Worm (Caenorhabditis elegans) whole organism, late embryonic: Measurements from ENCODE around the gene fipr-1.

Source experiments
- F13H6.1 ChIP-seq: sonication (generic microtip); optimal IDR thresholded peaks from 2 replicates; lab custom pipeline; 2016; ENCODE audit warnings: missing genetic modification characterization, missing compliant biosample characterization
- K09A11.1 ChIP-seq: sonication (generic microtip); optimal IDR thresholded peaks from 2 replicates; lab custom pipeline; 2017; ENCODE audit warnings: antibody characterized with exemption, mild to moderate bottlenecking, missing genetic modification characterization, missing compliant biosample characterization; ENCODE audit not compliant: insufficient read depth
- ahr-1 ChIP-seq: sonication (generic microtip); optimal IDR thresholded peaks from 2 replicates; lab custom pipeline; 2016; ENCODE audit warnings: missing genetic modification characterization, missing compliant biosample characterization
- ceh-14 ChIP-seq: sonication (generic microtip); optimal IDR thresholded peaks from 2 replicates; lab custom pipeline; 2016; ENCODE audit warnings: missing genotype, missing genetic modification characterization, missing compliant biosample characterization
- ceh-18 ChIP-seq: sonication (generic microtip); optimal IDR thresholded peaks from 2 replicates; lab custom pipeline; 2016; ENCODE audit warnings: missing genetic modification characterization, missing compliant biosample characterization
- ceh-19 ChIP-seq: fragments of 200-800 bp; sonication (Bioruptor generic); optimal IDR thresholded peaks from 2 replicates; lab custom pipeline; 2018; ENCODE audit warnings: mild to moderate bottlenecking, missing genetic modification characterization, missing compliant biosample characterization
- ceh-31 ChIP-seq: sonication (generic microtip); optimal IDR thresholded peaks from 2 replicates; lab custom pipeline; 2016; ENCODE audit warnings: missing genetic modification characterization, missing compliant biosample characterization
- ceh-34 ChIP-seq: sonication (generic microtip); optimal IDR thresholded peaks from 2 replicates; lab custom pipeline; 2016; ENCODE audit warnings: mild to moderate bottlenecking, missing genetic modification characterization, missing compliant biosample characterization
- ceh-45 ChIP-seq: fragments of 200-800 bp; sonication (Bioruptor generic); IDR thresholded peaks from 2 replicates; pipeline ENCODE4 v1.3.6; 2022; ENCODE audit warnings: missing genetic modification reagents, missing genetic modification characterization, missing compliant biosample characterization
- dmd-4 ChIP-seq: sonication (generic microtip); optimal IDR thresholded peaks from 2 replicates; lab custom pipeline; 2016; ENCODE audit warnings: borderline replicate concordance, missing genetic modification characterization, missing compliant biosample characterization
- elt-2 ChIP-seq: sonication (generic microtip); optimal IDR thresholded peaks from 2 replicates; lab custom pipeline; 2016; ENCODE audit warnings: missing genetic modification reagents, missing genetic modification characterization, missing compliant biosample characterization
- elt-4 ChIP-seq: sonication (generic microtip); optimal IDR thresholded peaks from 2 replicates; lab custom pipeline; 2016; ENCODE audit warnings: missing genetic modification characterization, missing compliant biosample characterization
- ets-4 ChIP-seq: sonication (generic microtip); optimal IDR thresholded peaks from 2 replicates; lab custom pipeline; 2016; ENCODE audit warnings: missing genetic modification characterization, missing compliant biosample characterization
- eyg-1 ChIP-seq: sonication (generic microtip); optimal IDR thresholded peaks from 2 replicates; lab custom pipeline; 2016; ENCODE audit warnings: missing genotype, missing genetic modification characterization, missing compliant biosample characterization
- fkh-10 ChIP-seq: fragments of 150-350 bp; optimal IDR thresholded peaks from 2 replicates; lab custom pipeline; 2014; ENCODE audit warnings: missing biosample characterization, missing genetic modification reagents, missing genetic modification characterization
- hlh-13 ChIP-seq: fragments of 200-800 bp; sonication (Bioruptor generic); optimal IDR thresholded peaks from 2 replicates; lab custom pipeline; 2018; ENCODE audit warnings: mild to moderate bottlenecking, missing genetic modification characterization, missing compliant biosample characterization
- hlh-15 ChIP-seq: sonication (generic microtip); optimal IDR thresholded peaks from 2 replicates; lab custom pipeline; 2016; ENCODE audit warnings: missing genetic modification characterization, missing compliant biosample characterization
- hlh-8 ChIP-seq: sonication (generic microtip); optimal IDR thresholded peaks from 2 replicates; lab custom pipeline; 2016; ENCODE audit warnings: missing genotype, missing genetic modification characterization, missing compliant biosample characterization
- lim-6 ChIP-seq: sonication (generic microtip); optimal IDR thresholded peaks from 2 replicates; lab custom pipeline; 2016; ENCODE audit warnings: missing genetic modification characterization, missing compliant biosample characterization
- lin-11 ChIP-seq: fragments of 200-800 bp; sonication (Bioruptor generic); optimal IDR thresholded peaks from 2 replicates; lab custom pipeline; 2018; ENCODE audit warnings: mild to moderate bottlenecking, missing genetic modification characterization, missing compliant biosample characterization
- madf-2 ChIP-seq: sonication (generic microtip); optimal IDR thresholded peaks from 2 replicates; lab custom pipeline; 2017; ENCODE audit warnings: missing genetic modification characterization, missing compliant biosample characterization
- mec-3 ChIP-seq: sonication (generic microtip); optimal IDR thresholded peaks from 2 replicates; lab custom pipeline; 2016; ENCODE audit warnings: borderline replicate concordance, missing genetic modification characterization, missing compliant biosample characterization
- nhr-232 ChIP-seq: sonication (generic microtip); optimal IDR thresholded peaks from 2 replicates; lab custom pipeline; 2016; ENCODE audit warnings: missing genetic modification characterization, missing compliant biosample characterization
- odd-2 ChIP-seq: sonication (generic microtip); optimal IDR thresholded peaks from 2 replicates; lab custom pipeline; 2017; ENCODE audit warnings: antibody characterized with exemption, mild to moderate bottlenecking, missing genetic modification characterization, missing compliant biosample characterization
- pag-3 ChIP-seq: sonication (generic microtip); optimal IDR thresholded peaks from 2 replicates; lab custom pipeline; 2016; ENCODE audit warnings: missing compliant biosample characterization, missing genetic modification characterization, borderline replicate concordance
- pat-9 ChIP-seq: fragments of 200-800 bp; sonication (Bioruptor generic); optimal IDR thresholded peaks from 2 replicates; lab custom pipeline; 2018; ENCODE audit warnings: mild to moderate bottlenecking, missing genetic modification characterization, moderate library complexity, missing compliant biosample characterization
- pax-1 ChIP-seq: fragments of 150-350 bp; optimal IDR thresholded peaks from 2 replicates; lab custom pipeline; 2014; ENCODE audit warnings: missing biosample characterization, missing genetic modification characterization
- pha-2 ChIP-seq: sonication (generic microtip); optimal IDR thresholded peaks from 2 replicates; lab custom pipeline; 2017; ENCODE audit warnings: mild to moderate bottlenecking, missing genetic modification characterization, missing compliant biosample characterization
- pha-4 ChIP-seq: fragments of 150-350 bp; optimal IDR thresholded peaks from 2 replicates; lab custom pipeline; 2018; ENCODE audit warnings: missing biosample characterization, missing genetic modification reagents, missing genetic modification characterization
- pros-1 ChIP-seq: fragments of 150-350 bp; optimal IDR thresholded peaks from 2 replicates; lab custom pipeline; 2014; ENCODE audit warnings: missing biosample characterization, missing genetic modification reagents, missing genetic modification characterization
- rnt-1 ChIP-seq: sonication (generic microtip); optimal IDR thresholded peaks from 2 replicates; lab custom pipeline; 2016; ENCODE audit warnings: missing genetic modification characterization, missing compliant biosample characterization
- sdc-2 ChIP-seq: sonication (generic microtip); optimal IDR thresholded peaks from 2 replicates; lab custom pipeline; 2016; ENCODE audit warnings: missing genotype, missing genetic modification characterization, missing compliant biosample characterization
- sox-4 ChIP-seq: sonication (generic microtip); optimal IDR thresholded peaks from 2 replicates; lab custom pipeline; 2017; ENCODE audit warnings: mild to moderate bottlenecking, missing genetic modification characterization, inconsistent platforms, missing compliant biosample characterization
- syd-9 ChIP-seq: sonication (generic microtip); optimal IDR thresholded peaks from 2 replicates; lab custom pipeline; 2016; ENCODE audit warnings: mild to moderate bottlenecking, missing genetic modification characterization, moderate library complexity, missing compliant biosample characterization
- tbx-7 ChIP-seq: sonication (generic microtip); optimal IDR thresholded peaks from 2 replicates; lab custom pipeline; 2016; ENCODE audit warnings: missing genotype, missing genetic modification characterization, missing compliant biosample characterization
- unc-3 ChIP-seq, 2 experiments: fragments of 200-800 bp in 1 of 2; sonication (Bioruptor generic) in 1 of 2; sonication (generic microtip) in 1 of 2; conservative IDR thresholded peaks in 1 of 2; optimal IDR thresholded peaks in 1 of 2; 2 replicates each; pipeline versions ENCODE4 v1.3.6 to Lab custom; 2016 to 2022; ENCODE audit warnings: missing compliant biosample characterization in 2 of 2, missing genetic modification characterization in 2 of 2, missing genetic modification reagents in 1 of 2
- unc-55 ChIP-seq: sonication (generic microtip); optimal IDR thresholded peaks from 2 replicates; lab custom pipeline; 2017; ENCODE audit warnings: missing biosample characterization, missing genetic modification reagents, missing genetic modification characterization
- unc-86 ChIP-seq: sonication (generic microtip); optimal IDR thresholded peaks from 2 replicates; lab custom pipeline; 2016; ENCODE audit warnings: missing genetic modification characterization, missing compliant biosample characterization
- ztf-16 ChIP-seq: sonication (generic microtip); optimal IDR thresholded peaks from 2 replicates; lab custom pipeline; 2017; ENCODE audit warnings: missing genetic modification characterization, missing compliant biosample characterization

fipr-1 gene

ce11 chrV:12405929-12406328, 44.4 kb upstream of the fipr-1 start, which contains the start of gene K01D12.10:
K01D12.10 (plus strand) TSS chrV:12406229.
- no peak for TF ChIP-seq madf-2 (tag; lab: Kevin White, UChicago)
- no peak for TF ChIP-seq ztf-16 (tag; lab: Kevin White, UChicago)
- TF ChIP-seq ceh-45 (GFP tag; lab: Robert Waterston, UW), result no peak
- TF ChIP-seq dmd-4 (tag; lab: Kevin White, UChicago), result no peak
- no peak for TF ChIP-seq hlh-8 (tag; lab: Kevin White, UChicago)
- TF ChIP-seq ceh-19 (GFP tag; lab: Kevin White, UChicago), result no peak
- TF ChIP-seq pha-2, result no peak
- no peak for TF ChIP-seq ceh-34 (tag; lab: Kevin White, UChicago)
- no peak for TF ChIP-seq rnt-1 (tag; lab: Kevin White, UChicago)
- no peak for TF ChIP-seq lim-6
- no peak for TF ChIP-seq ahr-1 (tag; lab: Kevin White, UChicago)
- TF ChIP-seq hlh-15 (tag; lab: Kevin White, UChicago), result no peak
- TF ChIP-seq pag-3 (tag; lab: Kevin White, UChicago), result no peak
- no peak for TF ChIP-seq elt-2
- no peak for TF ChIP-seq F13H6.1 (tag; lab: Kevin White, UChicago)
- TF ChIP-seq K09A11.1 (tag; lab: Kevin White, UChicago), result no peak
- no peak for TF ChIP-seq sox-4 (tag; lab: Kevin White, UChicago)
- TF ChIP-seq pat-9 (tag; lab: Kevin White, UChicago), result no peak
- TF ChIP-seq, all 69 proteins: peak for 0

DNA sequence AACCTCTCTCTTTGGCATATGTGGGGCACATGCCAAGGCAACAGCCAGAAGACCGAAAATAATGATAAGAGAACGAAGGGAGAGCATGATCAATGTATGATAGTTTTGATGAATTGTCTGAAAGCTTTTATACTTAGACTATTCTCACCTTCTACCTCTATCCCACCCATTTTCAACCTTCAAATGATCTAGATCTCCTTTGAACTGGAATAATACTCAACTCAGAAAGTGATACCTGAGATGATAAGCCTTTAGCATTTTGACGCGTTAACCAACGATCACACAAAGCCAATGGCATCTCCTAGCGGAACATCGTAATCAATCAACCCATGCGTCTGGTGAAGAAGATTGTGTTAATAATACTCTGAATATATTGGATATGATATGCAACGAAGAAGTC, 43.0 kb upstream of the fipr-1 start, which contains the start of gene K01D12.9:
K01D12.9 (minus strand) TSS at position 101 of the 400 bp plus-strand sequence.
- TF ChIP-seq elt-4, result no peak
- TF ChIP-seq unc-3 (GFP tag; conservative IDR thresholded peaks at IDR 0.05; lab: Robert Waterston, UW), result no peak
- no peak for TF ChIP-seq unc-3 (tag; optimal IDR thresholded peaks at IDR 0.05; lab: Kevin White, UChicago)
- TF ChIP-seq mec-3 (tag; lab: Kevin White, UChicago), result no peak
- TF ChIP-seq unc-86 (tag; lab: Kevin White, UChicago), result no peak
- TF ChIP-seq tbx-7 (tag; lab: Kevin White, UChicago), result no peak
- TF ChIP-seq ceh-45 (GFP tag; lab: Robert Waterston, UW), result no peak
- no peak for TF ChIP-seq ceh-18

- TF ChIP-seq rnt-1 (tag; lab: Kevin White, UChicago) (no peak), hlh-13 (GFP tag; lab: Kevin White, UChicago) (no peak), hlh-15 (tag; lab: Kevin White, UChicago) (no peak), lin-11 (tag; lab: Kevin White, UChicago) (no peak), pha-4 (tag; lab: Kevin White, UChicago) (no peak), nhr-232 (tag; lab: Kevin White, UChicago) (no peak), ets-4 (tag; lab: Kevin White, UChicago) (no peak), fkh-10 (GFP tag; lab: Kevin White, UChicago) (no peak), pax-1 (tag; lab: Kevin White, UChicago) (no peak), dmd-4 (tag; lab: Kevin White, UChicago) (no peak), ahr-1 (tag; lab: Kevin White, UChicago) (no peak), eyg-1 (no peak), K09A11.1 (tag; lab: Kevin White, UChicago) (no peak)
These were observed 40.8 kb upstream of the fipr-1 start, which contains the start of gene K01D12.8 for ce11 chrV:12402355-12402754. K01D12.8 (plus strand) TSS chrV:12402655.

- no peak for TF ChIP-seq elt-2
- TF ChIP-seq pros-1 (tag; lab: Kevin White, UChicago), result no peak
- no peak for TF ChIP-seq unc-55 (GFP tag; lab: Kevin White, UChicago)
- no peak for TF ChIP-seq ceh-14 (tag; lab: Kevin White, UChicago)
- TF ChIP-seq hlh-13 (GFP tag; lab: Kevin White, UChicago), result no peak
- no peak for TF ChIP-seq odd-2 (tag; lab: Kevin White, UChicago)
- TF ChIP-seq sdc-2 (tag; lab: Kevin White, UChicago), result no peak
- no peak for TF ChIP-seq syd-9 (tag; lab: Kevin White, UChicago)
- TF ChIP-seq madf-2 (tag; lab: Kevin White, UChicago), result no peak
- TF ChIP-seq ceh-31 (tag; lab: Kevin White, UChicago), result no peak
- TF ChIP-seq, all 69 proteins: peak for 0
These were observed 39.8 kb upstream of the fipr-1 start, which contains the start of gene K01D12.7 for ce11 chrV:12401383-12401782. K01D12.7 (minus strand) TSS chrV:12401483.
